Worm (Caenorhabditis elegans) whole organism, midembryonic: ENCODE measurements around the gene srab-26.

Experiments
- cog-1 ChIP-seq: sonication (generic microtip); optimal IDR thresholded peaks from 2 replicates; lab custom pipeline; 2016; ENCODE audit warnings: missing genetic modification characterization, missing compliant biosample characterization
- flt-1 ChIP-seq: fragments of 200-800 bp; sonication (Bioruptor generic); IDR thresholded peaks from 2 replicates; pipeline ENCODE4 v1.3.6; 2022; ENCODE audit warnings: missing genetic modification characterization, missing compliant biosample characterization

DNA sequence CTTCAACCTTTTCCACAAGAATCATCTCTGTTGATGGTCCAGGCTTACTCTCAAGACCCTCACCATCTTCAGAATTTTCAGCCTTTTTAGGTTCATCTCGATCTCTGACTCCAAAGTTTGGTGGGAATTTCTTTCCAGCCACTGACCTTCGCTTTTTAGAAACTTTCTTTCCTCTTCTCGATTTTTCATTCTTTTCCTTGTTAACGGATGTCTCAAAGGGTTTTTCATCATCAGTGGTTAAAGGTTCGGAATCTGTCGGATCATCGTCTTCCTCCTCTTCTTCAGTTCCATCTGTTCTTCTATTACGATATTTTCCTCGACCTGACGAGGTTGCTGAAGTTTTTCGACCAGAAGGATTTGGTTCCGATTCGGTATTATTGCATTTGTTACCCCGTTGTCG lies 30.7 kb downstream of the srab-26 start:
- TF ChIP-seq cog-1 (tag; lab: Kevin White, UChicago) (no peak), flt-1 (no peak)
